Fruit fly (Drosophila melanogaster) whole organism, embryonic: ENCODE measurements around the gene Paris.

Experiments used
- Abd-B ChIP-seq: fragments of 200-800 bp; sonication (Bioruptor generic); optimal IDR thresholded peaks from 2 replicates; lab custom pipeline; 2018; ENCODE audit warnings: missing biosample characterization, mild to moderate bottlenecking, missing genetic modification characterization, moderate library complexity
- Asciz ChIP-seq: fragments of 200-800 bp; sonication (Bioruptor generic); optimal IDR thresholded peaks from 2 replicates; lab custom pipeline; 2017; ENCODE audit warnings: missing biosample characterization, mild to moderate bottlenecking, missing genetic modification characterization, missing genetic modification reagents
- CG12299 ChIP-seq: fragments of 200-800 bp; sonication (Bioruptor generic); optimal IDR thresholded peaks from 2 replicates; lab custom pipeline; 2018; ENCODE audit warnings: missing biosample characterization, mild to moderate bottlenecking, missing genetic modification characterization
- CG1233 ChIP-seq: fragments of 200-800 bp; sonication (Bioruptor generic); optimal IDR thresholded peaks from 4 replicates; lab custom pipeline; 2018; ENCODE audit warnings: missing biosample characterization, mild to moderate bottlenecking, missing genetic modification characterization
- CG13287 ChIP-seq: fragments of 200-800 bp; sonication (Bioruptor generic); IDR thresholded peaks from 2 replicates; pipeline ENCODE4 v1.3.6; 2022; ENCODE audit warnings: missing biosample characterization, missing genetic modification characterization; ENCODE audit not compliant: partially characterized antibody
- CG14014 ChIP-seq: fragments of 200-800 bp; sonication (Bioruptor generic); IDR thresholded peaks from 2 replicates; pipeline ENCODE4 v1.3.6; 2022; ENCODE audit warnings: missing biosample characterization, missing genetic modification characterization
- CG14050 ChIP-seq: fragments of 200-800 bp; sonication (Bioruptor generic); IDR thresholded peaks from 3 replicates; pipeline ENCODE4 v1.3.6; 2022; ENCODE audit warnings: missing biosample characterization, missing genetic modification characterization
- CG15011 ChIP-seq: fragments of 200-800 bp; sonication (Bioruptor generic); optimal IDR thresholded peaks from 3 replicates; lab custom pipeline; 2018; ENCODE audit warnings: missing biosample characterization, mild to moderate bottlenecking, missing genetic modification characterization
- CG17568 ChIP-seq: fragments of 200-800 bp; sonication (Bioruptor generic); optimal IDR thresholded peaks from 2 replicates; lab custom pipeline; 2018; ENCODE audit warnings: missing biosample characterization, mild to moderate bottlenecking, missing genetic modification characterization, moderate library complexity
- CG18599 ChIP-seq: fragments of 200-800 bp; sonication (Bioruptor generic); optimal IDR thresholded peaks from 3 replicates; lab custom pipeline; 2017; ENCODE audit warnings: missing biosample characterization, missing genetic modification characterization, mild to moderate bottlenecking, moderate library complexity, missing genetic modification reagents
- CG18619 ChIP-seq: fragments of 200-800 bp; sonication (Bioruptor generic); optimal IDR thresholded peaks from 3 replicates; lab custom pipeline; 2017; ENCODE audit warnings: missing biosample characterization, mild to moderate bottlenecking, missing genetic modification characterization
- CG30431 ChIP-seq: fragments of 200-800 bp; sonication (Bioruptor generic); optimal IDR thresholded peaks from 2 replicates; lab custom pipeline; 2017; ENCODE audit warnings: missing biosample characterization, missing genetic modification characterization
- CG3281 ChIP-seq: fragments of 200-800 bp; sonication (Bioruptor generic); optimal IDR thresholded peaks from 3 replicates; lab custom pipeline; 2017; ENCODE audit warnings: missing biosample characterization, mild to moderate bottlenecking, missing genetic modification characterization
- CG3407 ChIP-seq: fragments of 200-800 bp; sonication (Bioruptor generic); optimal IDR thresholded peaks from 2 replicates; lab custom pipeline; 2018; ENCODE audit warnings: missing biosample characterization, mild to moderate bottlenecking, missing genetic modification characterization
- CG34376 ChIP-seq: fragments of 200-800 bp; sonication (Bioruptor generic); optimal IDR thresholded peaks from 2 replicates; lab custom pipeline; 2018; ENCODE audit warnings: missing biosample characterization, mild to moderate bottlenecking, missing genetic modification characterization
- CG4328 ChIP-seq: fragments of 200-800 bp; sonication (Bioruptor generic); optimal IDR thresholded peaks from 3 replicates; lab custom pipeline; 2017; ENCODE audit warnings: missing biosample characterization, missing genetic modification reagents, missing genetic modification characterization
- CG4854 ChIP-seq: fragments of 200-800 bp; sonication (Bioruptor generic); optimal IDR thresholded peaks from 2 replicates; lab custom pipeline; 2016; ENCODE audit warnings: missing biosample characterization, missing genetic modification characterization, inconsistent platforms
- CG5953 ChIP-seq: fragments of 200-800 bp; sonication (Bioruptor generic); IDR thresholded peaks from 2 replicates; pipeline ENCODE4 v1.3.6; 2022; ENCODE audit warnings: missing biosample characterization, missing genetic modification characterization
- CG6175 ChIP-seq: fragments of 200-800 bp; sonication (Bioruptor generic); IDR thresholded peaks from 3 replicates; pipeline ENCODE4 v1.3.6; 2022; ENCODE audit warnings: missing biosample characterization, missing genetic modification characterization
- CG9609 ChIP-seq: fragments of 200-800 bp; sonication (Bioruptor generic); optimal IDR thresholded peaks from 3 replicates; lab custom pipeline; 2016; ENCODE audit warnings: missing biosample characterization, missing genetic modification characterization
- CHES-1-like ChIP-seq: fragments of 200-800 bp; sonication (Bioruptor generic); optimal IDR thresholded peaks from 2 replicates; lab custom pipeline; 2016; ENCODE audit warnings: missing biosample characterization, missing genetic modification characterization
- D19A ChIP-seq: fragments of 200-800 bp; optimal IDR thresholded peaks from 3 replicates; lab custom pipeline; 2019; ENCODE audit warnings: missing biosample characterization, mild to moderate bottlenecking, missing genetic modification characterization, moderate library complexity
- HLH3B ChIP-seq: fragments of 200-800 bp; sonication (Bioruptor generic); IDR thresholded peaks from 2 replicates; pipeline ENCODE4 v1.3.6; 2022; ENCODE audit warnings: missing biosample characterization, missing genetic modification characterization
- NC2β ChIP-seq: fragments of 200-800 bp; sonication (Bioruptor generic); optimal IDR thresholded peaks from 2 replicates; lab custom pipeline; 2016; ENCODE audit warnings: missing biosample characterization, missing genetic modification characterization
- Opbp ChIP-seq: fragments of 200-800 bp; sonication (Bioruptor generic); IDR thresholded peaks from 3 replicates; pipeline ENCODE4 v1.3.6; 2022; ENCODE audit warnings: missing biosample characterization, missing genetic modification characterization; ENCODE audit not compliant: partially characterized antibody
- Sox100B ChIP-seq: fragments of 200-800 bp; sonication (Bioruptor generic); optimal IDR thresholded peaks from 3 replicates; lab custom pipeline; 2018; ENCODE audit warnings: missing biosample characterization, mild to moderate bottlenecking, missing genetic modification characterization
- Sry-β ChIP-seq: fragments of 200-800 bp; sonication (Bioruptor generic); optimal IDR thresholded peaks from 2 replicates; lab custom pipeline; 2018; ENCODE audit warnings: missing biosample characterization, mild to moderate bottlenecking, missing genetic modification characterization, moderate library complexity
- Xrp1 ChIP-seq: fragments of 200-800 bp; sonication (Bioruptor generic); IDR thresholded peaks from 2 replicates; pipeline ENCODE4 v1.3.6; 2022; ENCODE audit warnings: missing biosample characterization, missing genetic modification characterization
- da ChIP-seq: fragments of 200-800 bp; sonication (Bioruptor generic); optimal IDR thresholded peaks from 2 replicates; lab custom pipeline; 2016; ENCODE audit warnings: missing biosample characterization, missing genetic modification characterization
- esg ChIP-seq: fragments of 200-800 bp; sonication (Bioruptor generic); conservative IDR thresholded peaks from 2 replicates; pipeline ENCODE4 v1.3.6; 2022; ENCODE audit warnings: missing biosample characterization, missing genetic modification characterization
- fd64A ChIP-seq: fragments of 200-800 bp; sonication (Bioruptor generic); optimal IDR thresholded peaks from 3 replicates; lab custom pipeline; 2018; ENCODE audit warnings: missing biosample characterization, mild to moderate bottlenecking, missing genetic modification characterization
- gcm2 ChIP-seq: fragments of 200-800 bp; sonication (Bioruptor generic); optimal IDR thresholded peaks from 2 replicates; lab custom pipeline; 2016; ENCODE audit warnings: missing biosample characterization, missing genetic modification characterization
- gem ChIP-seq: fragments of 200-800 bp; sonication (Bioruptor generic); optimal IDR thresholded peaks from 2 replicates; lab custom pipeline; 2019; ENCODE audit warnings: missing biosample characterization, mild to moderate bottlenecking, missing genetic modification characterization, moderate library complexity
- grau ChIP-seq: fragments of 200-800 bp; optimal IDR thresholded peaks from 3 replicates; lab custom pipeline; 2019; ENCODE audit warnings: missing biosample characterization, mild to moderate bottlenecking, missing genetic modification characterization, moderate library complexity
- gro ChIP-seq: fragments of 200-800 bp; sonication (Bioruptor generic); optimal IDR thresholded peaks from 2 replicates; lab custom pipeline; 2016; ENCODE audit warnings: missing biosample characterization, missing genetic modification characterization
- ham ChIP-seq: fragments of 200-800 bp; sonication (Bioruptor generic); IDR thresholded peaks from 2 replicates; pipeline ENCODE4 v1.3.6; 2022; ENCODE audit warnings: missing biosample characterization, missing genetic modification characterization
- hth ChIP-seq: fragments of >200 bp; optimal IDR thresholded peaks from 2 replicates; lab custom pipeline; 2017; ENCODE audit warnings: inconsistent platforms
- lilli ChIP-seq: fragments of 200-800 bp; sonication (Bioruptor generic); optimal IDR thresholded peaks from 3 replicates; lab custom pipeline; 2016; ENCODE audit warnings: missing biosample characterization, missing genetic modification characterization
- lmd ChIP-seq: fragments of 200-800 bp; sonication (Bioruptor generic); IDR thresholded peaks from 2 replicates; pipeline ENCODE4 v1.3.6; 2022; ENCODE audit warnings: missing biosample characterization, missing genetic modification characterization
- nmo ChIP-seq: fragments of 200-800 bp; sonication (Bioruptor generic); optimal IDR thresholded peaks from 2 replicates; lab custom pipeline; 2018; ENCODE audit warnings: missing biosample characterization, mild to moderate bottlenecking, missing genetic modification characterization, moderate library complexity
- ranshi ChIP-seq: fragments of 200-800 bp; sonication (Bioruptor generic); IDR thresholded peaks from 2 replicates; pipeline ENCODE4 v1.3.6; 2022; ENCODE audit warnings: missing biosample characterization, missing genetic modification characterization
- sens-2 ChIP-seq: fragments of 200-800 bp; sonication (Bioruptor generic); IDR thresholded peaks from 2 replicates; pipeline ENCODE4 v1.3.6; 2022; ENCODE audit warnings: missing biosample characterization, missing genetic modification characterization
- slou ChIP-seq: fragments of 200-800 bp; sonication (Bioruptor generic); optimal IDR thresholded peaks from 3 replicates; lab custom pipeline; 2016; ENCODE audit warnings: missing biosample characterization, missing genetic modification characterization
- ssp ChIP-seq: fragments of 200-800 bp; sonication (Bioruptor generic); IDR thresholded peaks from 2 replicates; pipeline ENCODE4 v1.3.6; 2022; ENCODE audit warnings: missing biosample characterization, missing genetic modification characterization
- stwl ChIP-seq: fragments of 200-800 bp; sonication (Bioruptor generic); optimal IDR thresholded peaks from 3 replicates; lab custom pipeline; 2018; ENCODE audit warnings: missing biosample characterization, mild to moderate bottlenecking, missing genetic modification characterization, moderate library complexity
- tap ChIP-seq: fragments of 200-800 bp; optimal IDR thresholded peaks from 3 replicates; lab custom pipeline; 2019; ENCODE audit warnings: missing biosample characterization, mild to moderate bottlenecking, missing genetic modification characterization, moderate library complexity
- tgo ChIP-seq: fragments of 200-800 bp; sonication (Bioruptor generic); IDR thresholded peaks from 3 replicates; pipeline ENCODE4 v1.3.6; 2022; ENCODE audit warnings: missing biosample characterization, missing genetic modification characterization
- tll ChIP-seq, 2 experiments: fragments of 200-800 bp in 1 of 2; fragments of >200 bp in 1 of 2; sonication (Bioruptor generic) in 1 of 2; optimal IDR thresholded peaks; 2 replicates each; lab custom pipeline; 2017 to 2019; ENCODE audit warnings: missing biosample characterization in 2 of 2, missing genetic modification characterization in 2 of 2, mild to moderate bottlenecking in 1 of 2, moderate library complexity in 1 of 2
- vvl ChIP-seq: fragments of 200-800 bp; sonication (Bioruptor generic); IDR thresholded peaks from 2 replicates; pipeline ENCODE4 v1.3.6; 2022; ENCODE audit warnings: missing biosample characterization, missing genetic modification characterization
- wor ChIP-seq: fragments of 200-800 bp; sonication (Bioruptor generic); IDR thresholded peaks from 2 replicates; pipeline ENCODE4 v1.3.6; 2022; ENCODE audit warnings: missing biosample characterization, missing genetic modification characterization
- zfh2 ChIP-seq: fragments of 200-800 bp; sonication (Bioruptor generic); optimal IDR thresholded peaks from 2 replicates; lab custom pipeline; 2016; ENCODE audit warnings: missing biosample characterization, missing genetic modification characterization

Paris gene

DNA sequence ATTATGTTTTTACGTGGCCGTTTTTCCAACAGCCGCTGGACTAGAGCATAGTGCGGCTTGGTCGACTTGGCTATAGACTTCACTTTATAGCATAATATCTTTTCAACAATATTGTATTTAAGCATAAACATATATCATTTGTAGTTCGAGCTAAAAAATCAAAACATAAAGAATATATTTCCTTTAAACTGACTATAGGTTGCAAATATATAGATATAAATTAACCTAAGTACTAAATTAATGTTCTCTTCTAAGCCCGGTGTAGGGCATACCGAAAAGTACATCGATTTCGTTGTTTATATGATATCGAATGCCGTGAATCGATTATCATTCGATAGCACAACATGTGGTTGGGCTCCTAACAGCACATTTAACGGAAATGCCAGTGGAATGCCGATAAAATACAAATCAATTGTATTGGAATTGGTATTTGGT, 14.8 kb upstream of the Paris start, which contains the start of gene MFS18 (continued):
- peak; percentile 98 for TF ChIP-seq tap (tag; lab: Kevin White, UChicago)
- TF ChIP-seq CG14014 (GFP tag; lab: Robert Waterston, UW), result peak; percentile 99
- peak; percentile 71 for TF ChIP-seq Sry-β
- TF ChIP-seq tll (GFP tag; optimal IDR thresholded peaks at IDR 0.05; lab: Kevin White, UChicago), result peak in 1 of 2 experiments; percentile 39
- TF ChIP-seq gro (GFP tag; lab: Kevin White, UChicago), result peak; percentile 87
- TF ChIP-seq CG13287 (GFP tag; lab: Robert Waterston, UW), result peak; percentile 67
- TF ChIP-seq NC2β (GFP tag; lab: Kevin White, UChicago), result peak; percentile 66
- TF ChIP-seq CG14050 (GFP tag; lab: Robert Waterston, UW), result peak; percentile 98
- TF ChIP-seq CG4854, result peak; percentile 89
- TF ChIP-seq CG1233, result peak; percentile 99
- peak; percentile 91 for TF ChIP-seq grau
- TF ChIP-seq Abd-B (GFP tag; lab: Kevin White, UChicago), result peak; percentile 99
- TF ChIP-seq HLH3B (GFP tag; lab: Robert Waterston, UW), result peak; percentile 99
- TF ChIP-seq CG3281 (GFP tag; lab: Kevin White, UChicago), result peak; percentile 98
- peak; percentile 94 for TF ChIP-seq CG30431
- peak; percentile 88 for TF ChIP-seq D19A
- peak; percentile 92 for TF ChIP-seq CG12299 (tag; lab: Kevin White, UChicago)
- TF ChIP-seq hth, result no peak
- TF ChIP-seq CG15011 (GFP tag; lab: Kevin White, UChicago), result peak; percentile 97
- peak; percentile 55 for TF ChIP-seq da (GFP tag; lab: Kevin White, UChicago)
- peak; percentile 99 for TF ChIP-seq ranshi
- peak; percentile 97 for TF ChIP-seq Sox100B (GFP tag; lab: Kevin White, UChicago)
- TF ChIP-seq CG3407 (GFP tag; lab: Kevin White, UChicago), result peak; percentile 90
- peak; percentile 94 for TF ChIP-seq stwl
- TF ChIP-seq gcm2 (GFP tag; lab: Kevin White, UChicago), result peak; percentile 73
- peak; percentile 99 for TF ChIP-seq lilli (GFP tag; lab: Kevin White, UChicago)
- TF ChIP-seq Xrp1, result peak; percentile 100
- peak; percentile 99 for TF ChIP-seq CG18599 (GFP tag; lab: Kevin White, UChicago)
- peak; percentile 99 for TF ChIP-seq esg
- peak; percentile 93 for TF ChIP-seq ham (GFP tag; lab: Robert Waterston, UW)
- peak; percentile 91 for TF ChIP-seq fd64A (GFP tag; lab: Kevin White, UChicago)
- peak; percentile 98 for TF ChIP-seq CG5953 (GFP tag; lab: Robert Waterston, UW)
- peak; percentile 73 for TF ChIP-seq CHES-1-like (GFP tag; lab: Kevin White, UChicago)
- TF ChIP-seq CG18619, result peak; percentile 92
- peak; percentile 99 for TF ChIP-seq Asciz (GFP tag; lab: Kevin White, UChicago)
- peak; percentile 99 for TF ChIP-seq tgo (GFP tag; lab: Robert Waterston, UW)
- TF ChIP-seq nmo (GFP tag; lab: Kevin White, UChicago), result peak; percentile 98
- peak; percentile 96 for TF ChIP-seq CG34376 (GFP tag; lab: Kevin White, UChicago)
- TF ChIP-seq ssp, result peak; percentile 95
- TF ChIP-seq lmd (GFP tag; lab: Robert Waterston, UW), result peak; percentile 98
- TF ChIP-seq vvl, result peak; percentile 100
- no peak for TF ChIP-seq CG17568
- peak; percentile 98 for TF ChIP-seq slou
- TF ChIP-seq CG4328, result peak; percentile 91
- peak; percentile 83; the same call in 2 of the 3 replicates for TF ChIP-seq Opbp (GFP tag; lab: Robert Waterston, UW)
- peak; percentile 97 for TF ChIP-seq sens-2
- TF ChIP-seq wor (GFP tag; lab: Robert Waterston, UW), result peak; percentile 99
- peak; percentile 97 for TF ChIP-seq CG6175
- TF ChIP-seq gem (tag; lab: Kevin White, UChicago), result peak; percentile 98
- TF ChIP-seq CG9609, result peak; percentile 69
- peak; percentile 84 for TF ChIP-seq zfh2 (GFP tag; lab: Kevin White, UChicago)
